Fruit fly (Drosophila melanogaster): Measurements from ENCODE around the gene tal-1A.
A peak's percentile ranks its signal among the peaks of the same experiment; 100 is the strongest.

- TF ChIP-seq CG1621 (tag; optimal IDR thresholded peaks at IDR 0.05) (no peak), Gug (GFP tag; IDR thresholded peaks at IDR 0.05) (no peak), spab (GFP tag; optimal IDR thresholded peaks at IDR 0.05) (no peak), CG11902 (GFP tag; optimal IDR thresholded peaks at IDR 0.05) (no peak), Met (GFP tag; optimal IDR thresholded peaks at IDR 0.05) (peak; percentile 23), CG15336 (GFP tag; IDR thresholded peaks at IDR 0.05) (peak; percentile 35; the same call in 1 of the 2 replicates)
Observed at dm6 chr3R:13794666-13795055, 18.2 kb upstream of the tal-1A start.

Data from whole organism, prepupa.